Worm (Caenorhabditis elegans): Measurements from ENCODE around the gene cyp-37A1.

cyp-37A1 gene

DNA sequence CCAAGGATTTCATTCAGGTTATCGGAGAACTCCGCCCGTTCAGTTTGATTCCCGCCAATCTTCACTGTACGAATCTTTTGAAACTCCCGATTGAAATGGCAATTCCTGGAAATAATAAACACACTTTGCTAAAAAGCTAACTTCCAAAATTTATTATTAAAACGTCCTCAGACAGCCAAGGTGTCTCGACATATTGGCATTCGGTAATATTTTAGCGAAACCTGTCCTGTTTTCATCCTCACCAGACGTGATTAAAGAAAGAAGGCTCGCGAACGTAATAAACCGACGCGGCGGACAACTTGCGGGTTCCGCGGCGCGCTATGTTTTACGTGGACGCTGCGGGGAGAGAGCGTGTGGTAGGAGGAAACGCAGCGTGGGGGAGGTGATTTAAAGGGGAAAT, 1.4 kb upstream of the cyp-37A1 start:
- TF ChIP-seq ama-1 (optimal IDR thresholded peaks at IDR 0.05) (peak; percentile 76), pqm-1 (tag; optimal IDR thresholded peaks at IDR 0.05) (no peak), nfya-1 (tag; optimal IDR thresholded peaks at IDR 0.05) (peak; percentile 9), elt-2 (tag; optimal IDR thresholded peaks at IDR 0.05) (peak; percentile 7)

DNA sequence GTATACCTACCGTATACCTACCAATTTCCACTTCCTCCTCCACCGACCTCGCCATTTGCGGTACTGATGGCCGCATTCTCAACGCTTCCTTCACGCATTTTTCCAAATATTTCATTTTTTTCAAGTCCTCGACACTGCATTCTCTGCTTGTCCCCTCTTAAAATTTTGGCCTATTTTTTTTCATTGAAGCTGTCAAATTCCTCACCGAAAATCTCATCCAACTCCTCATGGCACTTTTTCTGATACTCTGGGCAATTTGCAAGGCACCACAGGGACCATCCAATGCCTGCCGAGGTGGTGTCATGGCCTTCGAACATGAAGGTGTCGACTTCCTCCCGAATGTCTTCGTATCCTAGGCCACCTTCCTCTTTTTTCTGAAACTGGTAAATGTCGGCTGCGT, 2.1 kb downstream of the cyp-37A1 start:
- TF ChIP-seq C38D4.7 (GFP tag; optimal IDR thresholded peaks at IDR 0.05) (no peak), ztf-16 (tag; optimal IDR thresholded peaks at IDR 0.05) (no peak), Y22D7AL.16 (tag; optimal IDR thresholded peaks at IDR 0.05) (no peak), unc-42 (tag; optimal IDR thresholded peaks at IDR 0.05) (no peak), ceh-9 (tag; optimal IDR thresholded peaks at IDR 0.05) (no peak), nfya-1 (tag; optimal IDR thresholded peaks at IDR 0.05) (no peak), syd-9 (tag; optimal IDR thresholded peaks at IDR 0.05) (no peak), eyg-1 (tag; optimal IDR thresholded peaks at IDR 0.05) (no peak), rnt-1 (tag; optimal IDR thresholded peaks at IDR 0.05) (no peak), ceh-6 (GFP tag; optimal IDR thresholded peaks at IDR 0.05) (no peak), ceh-24 (tag; optimal IDR thresholded peaks at IDR 0.05) (no peak)

- TF ChIP-seq ceh-2 (tag; optimal IDR thresholded peaks at IDR 0.05) (no peak), pat-9 (tag; optimal IDR thresholded peaks at IDR 0.05) (no peak)
Observed at ce11 chrII:14010656-14011376, 5.9 kb downstream of the cyp-37A1 start, which contains the start of gene F01D5.8. TSS of gene F01D5.8 (plus strand) at chrII:14010706.

- TF ChIP-seq F13H6.1 (tag; optimal IDR thresholded peaks at IDR 0.05): no peak
- TF ChIP-seq dve-1 (tag; optimal IDR thresholded peaks at IDR 0.05): no peak
- TF ChIP-seq unc-86 (tag; optimal IDR thresholded peaks at IDR 0.05): no peak
- TF ChIP-seq lin-11 (tag; optimal IDR thresholded peaks at IDR 0.05): no peak
- TF ChIP-seq hlh-13 (GFP tag; optimal IDR thresholded peaks at IDR 0.05): no peak
- no peak for TF ChIP-seq npax-4 (tag; optimal IDR thresholded peaks at IDR 0.05)
- no peak for TF ChIP-seq ceh-31 (tag; optimal IDR thresholded peaks at IDR 0.05)
- TF ChIP-seq C08G9.2 (tag; optimal IDR thresholded peaks at IDR 0.05): no peak
- no peak for TF ChIP-seq hlh-6 (tag; optimal IDR thresholded peaks at IDR 0.05)
Observed at ce11 chrII:14008359-14008758, 8.4 kb downstream of the cyp-37A1 start, which contains the start of gene F01D5.7. TSS of gene F01D5.7 (plus strand) at chrII:14008659.

DNA sequence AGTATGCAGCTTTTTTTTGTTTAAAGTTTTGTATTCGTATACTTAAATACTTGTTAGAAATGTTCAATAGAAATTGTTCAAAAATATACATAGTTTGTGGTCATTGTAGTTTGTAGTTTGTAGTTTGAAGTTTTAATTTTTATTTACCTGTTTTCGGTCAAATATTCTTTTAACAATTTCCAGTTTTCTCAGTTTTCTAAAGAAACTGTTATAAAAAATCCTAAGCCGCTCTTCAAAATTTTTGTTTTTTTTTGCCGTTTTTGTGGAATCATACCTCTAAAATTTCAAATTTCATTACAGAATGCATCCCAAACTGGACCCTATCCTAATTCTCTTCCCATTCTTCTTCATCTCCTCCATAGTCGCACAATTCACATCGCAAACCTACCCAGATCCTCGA, 10.6 kb downstream of the cyp-37A1 start, which contains the start of gene F01D5.6:
Gene F01D5.6 (plus strand): TSS at position 301 of the 400 bp plus-strand sequence.
- TF ChIP-seq fkh-10 (GFP tag; optimal IDR thresholded peaks at IDR 0.05) (no peak), ceh-45 (GFP tag; IDR thresholded peaks at IDR 0.05) (no peak), F13H6.1 (tag; optimal IDR thresholded peaks at IDR 0.05) (no peak), madf-2 (tag; optimal IDR thresholded peaks at IDR 0.05) (no peak), ceh-6 (GFP tag; optimal IDR thresholded peaks at IDR 0.05) (no peak), nhr-232 (tag; optimal IDR thresholded peaks at IDR 0.05) (no peak), unc-3 (GFP tag; conservative IDR thresholded peaks at IDR 0.05) (no peak), unc-3 (tag; optimal IDR thresholded peaks at IDR 0.05) (no peak), che-1 (tag; optimal IDR thresholded peaks at IDR 0.05) (no peak), ceh-19 (GFP tag; optimal IDR thresholded peaks at IDR 0.05) (no peak), ceh-2 (tag; optimal IDR thresholded peaks at IDR 0.05) (no peak), sdc-2 (tag; optimal IDR thresholded peaks at IDR 0.05) (no peak), ttx-3 (tag; optimal IDR thresholded peaks at IDR 0.05) (no peak), ceh-48 (tag; optimal IDR thresholded peaks at IDR 0.05) (no peak)

All from whole organism, late embryonic.